Worm (Caenorhabditis elegans): ENCODE data around the gene irld-25.

irld-25 gene

DNA sequence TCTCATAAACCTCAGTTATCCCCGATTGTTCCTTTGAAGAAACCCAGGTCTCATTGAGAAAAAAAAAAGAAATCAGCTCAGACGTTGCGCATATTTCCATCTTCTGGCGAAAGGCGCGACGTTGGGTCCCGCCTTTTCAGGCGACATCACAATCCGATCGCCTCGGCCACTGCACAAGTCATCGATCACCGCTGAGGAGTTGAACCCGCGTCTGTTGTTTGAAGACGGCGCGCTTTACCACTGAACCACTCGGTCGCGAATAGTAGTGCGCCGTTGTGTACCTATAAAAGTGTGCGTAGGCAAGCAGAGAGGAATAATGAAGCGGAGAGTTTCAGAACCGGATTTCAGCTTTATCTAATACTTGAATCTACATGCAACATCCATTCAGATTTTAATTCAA lies 30.5 kb upstream of the irld-25 start, which contains the start of gene Y75B12B.11 (continued):
- peak; percentile 81 for TF ChIP-seq lin-11 (tag; optimal IDR thresholded peaks at IDR 0.05)
- TF ChIP-seq zip-5 (tag; optimal IDR thresholded peaks at IDR 0.05): peak; percentile 50
- peak; percentile 69 for TF ChIP-seq ets-4 (tag; optimal IDR thresholded peaks at IDR 0.05)
- peak; percentile 88 for TF ChIP-seq ceh-34 (tag; optimal IDR thresholded peaks at IDR 0.05)
- TF ChIP-seq ceh-2 (tag; optimal IDR thresholded peaks at IDR 0.05): peak; percentile 88
- TF ChIP-seq sdc-2 (tag; optimal IDR thresholded peaks at IDR 0.05): peak; percentile 84
- peak; percentile 74 for TF ChIP-seq npax-4 (tag; optimal IDR thresholded peaks at IDR 0.05)
- peak; percentile 77 for TF ChIP-seq K09A11.1 (tag; optimal IDR thresholded peaks at IDR 0.05; ENCODE audit: insufficient read depth)
- peak; percentile 85 for TF ChIP-seq K02D7.2 (tag; optimal IDR thresholded peaks at IDR 0.05)
- TF ChIP-seq ref-2 (tag; optimal IDR thresholded peaks at IDR 0.05): peak; percentile 87
- no peak for TF ChIP-seq unc-42 (tag; optimal IDR thresholded peaks at IDR 0.05)
- TF ChIP-seq odd-2 (tag; optimal IDR thresholded peaks at IDR 0.05): no peak
- TF ChIP-seq elt-2 (tag; optimal IDR thresholded peaks at IDR 0.05): peak; percentile 93
- peak; percentile 82 for TF ChIP-seq ceh-30 (tag; optimal IDR thresholded peaks at IDR 0.05)
- TF ChIP-seq fax-1 (tag; optimal IDR thresholded peaks at IDR 0.05): peak; percentile 82
- TF ChIP-seq ceh-6 (GFP tag; optimal IDR thresholded peaks at IDR 0.05): peak; percentile 87
- peak; percentile 74 for TF ChIP-seq ceh-48 (tag; optimal IDR thresholded peaks at IDR 0.05)
- peak; percentile 91 for TF ChIP-seq syd-9 (tag; optimal IDR thresholded peaks at IDR 0.05)
- TF ChIP-seq madf-2 (tag; optimal IDR thresholded peaks at IDR 0.05): peak; percentile 85
- peak; percentile 81 for TF ChIP-seq F13H6.1 (tag; optimal IDR thresholded peaks at IDR 0.05)
- peak; percentile 75 for TF ChIP-seq ceh-31 (tag; optimal IDR thresholded peaks at IDR 0.05)
- TF ChIP-seq dmd-4 (tag; optimal IDR thresholded peaks at IDR 0.05; ENCODE audit: borderline replicate concordance): peak; percentile 86
- TF ChIP-seq ceh-18 (tag; optimal IDR thresholded peaks at IDR 0.05): peak; percentile 78

DNA sequence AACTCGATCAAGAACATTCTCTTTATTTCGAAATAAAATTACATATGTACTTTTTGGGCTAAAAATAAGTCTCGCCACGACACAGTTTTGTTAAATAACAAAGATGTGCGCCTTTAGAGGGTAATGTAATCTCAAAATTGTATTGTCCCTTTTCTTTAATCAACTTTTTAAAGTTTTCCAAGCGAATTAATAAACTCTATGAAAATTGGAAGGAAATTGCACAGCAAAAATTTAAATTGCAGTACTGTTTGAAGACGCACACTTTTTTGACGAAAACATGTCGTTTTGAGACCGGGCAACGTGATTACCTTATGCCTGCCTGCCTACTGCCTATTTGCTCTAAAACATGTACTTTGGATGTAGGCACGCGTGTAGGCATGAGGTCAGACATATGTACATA lies 29.5 kb upstream of the irld-25 start:
- no peak for TF ChIP-seq ceh-18 (tag; optimal IDR thresholded peaks at IDR 0.05)

ce11 chrV:15192377-15192776 lies 29.1 kb upstream of the irld-25 start, which contains the start of gene plc-2:
TSS of gene plc-2 (plus strand) at chrV:15192572.
- TF ChIP-seq sdc-2 (tag; optimal IDR thresholded peaks at IDR 0.05) (no peak), zip-5 (tag; optimal IDR thresholded peaks at IDR 0.05) (no peak)

DNA sequence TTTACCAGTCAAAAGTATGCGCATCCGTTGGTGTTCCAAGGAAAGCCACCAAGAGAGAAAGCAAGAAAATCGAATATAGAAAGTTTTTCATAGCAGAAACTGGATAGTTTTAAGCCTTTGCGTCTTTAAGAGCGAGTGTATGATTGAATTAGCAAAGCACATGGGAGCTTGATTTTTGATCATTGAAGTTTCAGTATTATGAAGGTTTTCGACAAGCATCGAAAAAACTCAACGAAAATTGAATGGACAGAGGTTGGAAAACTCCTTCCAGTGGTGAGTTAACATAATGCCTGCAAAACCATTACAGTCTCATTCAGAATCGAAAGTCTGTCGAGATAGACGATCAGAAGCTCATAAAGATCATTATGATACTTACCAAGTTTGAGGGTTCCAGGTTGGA lies 27.5 kb upstream of the irld-25 start, which contains the start of gene Y75B12B.13:
Y75B12B.13 (minus strand) TSS at position 101 of the 400 bp plus-strand sequence.
- no peak for TF ChIP-seq tbx-2 (tag; optimal IDR thresholded peaks at IDR 0.05)
- no peak for TF ChIP-seq sox-4 (tag; optimal IDR thresholded peaks at IDR 0.05)
- TF ChIP-seq ttx-3 (tag; optimal IDR thresholded peaks at IDR 0.05): no peak
- no peak for TF ChIP-seq lim-6 (tag; optimal IDR thresholded peaks at IDR 0.05)
- no peak for TF ChIP-seq hlh-8 (tag; optimal IDR thresholded peaks at IDR 0.05)
- no peak for TF ChIP-seq K09A11.1 (tag; optimal IDR thresholded peaks at IDR 0.05; ENCODE audit: insufficient read depth)
- TF ChIP-seq dmd-4 (tag; optimal IDR thresholded peaks at IDR 0.05; ENCODE audit: borderline replicate concordance): no peak
- TF ChIP-seq F13H6.1 (tag; optimal IDR thresholded peaks at IDR 0.05): no peak
- no peak for TF ChIP-seq pag-3 (tag; optimal IDR thresholded peaks at IDR 0.05; ENCODE audit: borderline replicate concordance)

DNA sequence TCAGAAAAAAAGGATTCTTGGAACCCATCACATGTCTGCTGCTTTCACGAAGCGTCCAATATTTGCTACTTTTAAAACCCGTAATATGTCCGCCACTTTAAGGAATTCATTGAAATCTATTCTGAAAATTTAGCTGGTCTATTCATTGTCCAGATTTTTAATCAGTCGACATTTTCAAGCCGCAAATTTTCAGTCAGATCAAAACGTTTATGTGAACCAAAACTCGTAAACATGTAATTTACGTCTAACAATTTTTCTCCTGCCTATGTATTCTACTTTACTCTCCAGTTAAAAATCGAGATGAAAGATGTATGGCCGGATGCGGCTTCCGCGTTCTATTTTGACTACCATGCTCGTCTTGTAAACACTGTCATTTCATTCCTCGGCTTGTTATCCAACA lies 23.5 kb upstream of the irld-25 start, which contains the start of gene srw-1:
srw-1 (plus strand) TSS at position 301 of the 400 bp plus-strand sequence.
- TF ChIP-seq hlh-6 (tag; optimal IDR thresholded peaks at IDR 0.05) (no peak), ceh-34 (tag; optimal IDR thresholded peaks at IDR 0.05) (no peak)

DNA sequence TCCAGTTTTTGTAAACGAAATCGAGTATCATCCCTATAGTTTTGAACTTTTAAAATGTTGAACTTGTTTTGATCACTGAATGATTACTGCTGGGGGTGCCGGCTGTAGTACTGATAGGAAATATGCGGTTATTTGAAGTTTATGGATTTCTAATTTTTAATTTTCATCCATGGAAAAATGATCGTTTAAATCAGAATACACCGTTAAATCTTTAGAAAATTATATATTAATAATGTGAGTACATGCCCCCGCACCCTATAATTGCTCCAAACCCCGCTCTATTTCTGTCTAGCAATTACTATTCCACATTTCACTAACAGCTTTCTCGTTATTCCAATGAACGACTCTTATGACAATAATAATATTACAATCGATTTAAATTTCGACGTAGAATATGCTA lies 21.7 kb upstream of the irld-25 start, which contains the start of gene Y75B12B.10:
Y75B12B.10 (plus strand) TSS at position 301 of the 400 bp plus-strand sequence.
- no peak for TF ChIP-seq pha-4 (tag; optimal IDR thresholded peaks at IDR 0.05)
- no peak for TF ChIP-seq che-1 (tag; optimal IDR thresholded peaks at IDR 0.05)
- no peak for TF ChIP-seq tbx-7 (tag; optimal IDR thresholded peaks at IDR 0.05)
- TF ChIP-seq npax-4 (tag; optimal IDR thresholded peaks at IDR 0.05): no peak
- no peak for TF ChIP-seq pqm-1 (tag; optimal IDR thresholded peaks at IDR 0.05)
- TF ChIP-seq lim-6 (tag; optimal IDR thresholded peaks at IDR 0.05): no peak
- TF ChIP-seq K09A11.1 (tag; optimal IDR thresholded peaks at IDR 0.05; ENCODE audit: insufficient read depth): no peak
- no peak for TF ChIP-seq ztf-16 (tag; optimal IDR thresholded peaks at IDR 0.05)
- TF ChIP-seq mec-3 (tag; optimal IDR thresholded peaks at IDR 0.05; ENCODE audit: borderline replicate concordance): no peak
- no peak for TF ChIP-seq hlh-30 (tag; optimal IDR thresholded peaks at IDR 0.05; ENCODE audit: insufficient read depth)
- no peak for TF ChIP-seq unc-55 (GFP tag; optimal IDR thresholded peaks at IDR 0.05)
- TF ChIP-seq fax-1 (tag; optimal IDR thresholded peaks at IDR 0.05): no peak
- no peak for TF ChIP-seq C08G9.2 (tag; optimal IDR thresholded peaks at IDR 0.05)
